Fruit fly (Drosophila melanogaster) whole organism, embryonic: ENCODE results near the gene CG15406.

Experiments used
- Atf-2 ChIP-seq: fragments of 200-800 bp; sonication (Bioruptor generic); optimal IDR thresholded peaks from 2 replicates; lab custom pipeline; 2016; ENCODE audit warnings: missing biosample characterization, missing genetic modification characterization
- CG10431 ChIP-seq: fragments of 200-800 bp; sonication (Bioruptor generic); optimal IDR thresholded peaks from 3 replicates; lab custom pipeline; 2018; ENCODE audit warnings: missing biosample characterization, mild to moderate bottlenecking, missing genetic modification characterization
- CG11456 ChIP-seq: fragments of 200-800 bp; sonication (Bioruptor generic); IDR thresholded peaks from 3 replicates; pipeline ENCODE4 v1.3.6; 2022; ENCODE audit warnings: missing biosample characterization, missing genetic modification characterization
- CG12155 ChIP-seq: fragments of 200-800 bp; sonication (Bioruptor generic); optimal IDR thresholded peaks from 3 replicates; lab custom pipeline; 2016; ENCODE audit warnings: missing biosample characterization, missing genetic modification characterization
- CG13424 ChIP-seq: fragments of 200-800 bp; sonication (Bioruptor generic); optimal IDR thresholded peaks from 2 replicates; lab custom pipeline; 2019; ENCODE audit warnings: missing biosample characterization, mild to moderate bottlenecking, missing genetic modification characterization, moderate library complexity
- CG15073 ChIP-seq: fragments of 200-800 bp; sonication (Bioruptor generic); optimal IDR thresholded peaks from 2 replicates; lab custom pipeline; 2016; ENCODE audit warnings: missing biosample characterization, missing genetic modification characterization
- CG15269 ChIP-seq: fragments of 200-800 bp; sonication (Bioruptor generic); optimal IDR thresholded peaks from 2 replicates; lab custom pipeline; 2018; ENCODE audit warnings: missing biosample characterization, mild to moderate bottlenecking, missing genetic modification characterization, moderate library complexity
- CG1647 ChIP-seq: fragments of 200-800 bp; sonication (Bioruptor generic); optimal IDR thresholded peaks from 3 replicates; lab custom pipeline; 2016; ENCODE audit warnings: missing biosample characterization, missing genetic modification characterization
- CG2678 ChIP-seq: fragments of 200-800 bp; sonication (Bioruptor generic); optimal IDR thresholded peaks from 3 replicates; lab custom pipeline; 2019; ENCODE audit warnings: missing biosample characterization, mild to moderate bottlenecking, missing genetic modification characterization, moderate library complexity
- CG2875 ChIP-seq: fragments of 200-800 bp; sonication (Bioruptor generic); optimal IDR thresholded peaks from 2 replicates; lab custom pipeline; 2017; ENCODE audit warnings: missing biosample characterization, mild to moderate bottlenecking, missing genetic modification characterization, missing genetic modification reagents
- CG30020 ChIP-seq: fragments of 200-800 bp; optimal IDR thresholded peaks from 2 replicates; lab custom pipeline; 2019; ENCODE audit warnings: missing biosample characterization, mild to moderate bottlenecking, missing genetic modification characterization, moderate library complexity
- CG3163 ChIP-seq: fragments of 200-800 bp; sonication (Bioruptor generic); optimal IDR thresholded peaks from 3 replicates; lab custom pipeline; 2016; ENCODE audit warnings: missing biosample characterization, missing genetic modification characterization
- CG33557 ChIP-seq: fragments of 200-800 bp; sonication (Bioruptor generic); optimal IDR thresholded peaks from 2 replicates; lab custom pipeline; 2019; ENCODE audit warnings: missing biosample characterization, mild to moderate bottlenecking, missing genetic modification characterization, moderate library complexity
- CG3995 ChIP-seq: fragments of 200-800 bp; sonication (Bioruptor generic); optimal IDR thresholded peaks from 3 replicates; lab custom pipeline; 2016; ENCODE audit warnings: missing biosample characterization, missing genetic modification characterization
- CG42726 ChIP-seq: fragments of 200-800 bp; sonication (Bioruptor generic); IDR thresholded peaks from 2 replicates; pipeline ENCODE4 v1.3.6; 2022; ENCODE audit warnings: missing biosample characterization, missing genetic modification characterization; ENCODE audit not compliant: partially characterized antibody
- CG4360 ChIP-seq: fragments of 200-800 bp; sonication (Bioruptor generic); IDR thresholded peaks from 2 replicates; pipeline ENCODE4 v1.3.6; 2022; ENCODE audit warnings: missing biosample characterization, missing genetic modification characterization
- CG4617 ChIP-seq: fragments of 200-800 bp; sonication (Bioruptor generic); optimal IDR thresholded peaks from 3 replicates; lab custom pipeline; 2016; ENCODE audit warnings: missing biosample characterization, missing genetic modification characterization, borderline replicate concordance
- CG5953 ChIP-seq: fragments of 200-800 bp; sonication (Bioruptor generic); IDR thresholded peaks from 2 replicates; pipeline ENCODE4 v1.3.6; 2022; ENCODE audit warnings: missing biosample characterization, missing genetic modification characterization
- CG7271 ChIP-seq: fragments of 200-800 bp; sonication (Bioruptor generic); optimal IDR thresholded peaks from 2 replicates; lab custom pipeline; 2018; ENCODE audit warnings: missing biosample characterization, mild to moderate bottlenecking, missing genetic modification characterization, moderate library complexity
- CG7745 ChIP-seq: fragments of 200-800 bp; sonication (Bioruptor generic); optimal IDR thresholded peaks from 2 replicates; lab custom pipeline; 2018; ENCODE audit warnings: missing biosample characterization, mild to moderate bottlenecking, missing genetic modification characterization, moderate library complexity
- CG8089 ChIP-seq: fragments of 200-800 bp; sonication (Bioruptor generic); optimal IDR thresholded peaks from 3 replicates; lab custom pipeline; 2016; ENCODE audit warnings: missing biosample characterization, missing genetic modification characterization
- CG8388 ChIP-seq: fragments of 200-800 bp; sonication (Bioruptor generic); optimal IDR thresholded peaks from 2 replicates; lab custom pipeline; 2019; ENCODE audit warnings: missing biosample characterization, mild to moderate bottlenecking, missing genetic modification characterization, moderate library complexity
- Eip74EF ChIP-seq, 2 experiments: fragments of 200-800 bp in 1 of 2; fragments of >200 bp in 1 of 2; sonication (Bioruptor generic) in 1 of 2; optimal IDR thresholded peaks; 2 replicates each; lab custom pipeline; 2017 to 2019; ENCODE audit warnings: missing biosample characterization in 2 of 2, missing genetic modification characterization in 2 of 2, mild to moderate bottlenecking in 1 of 2, moderate library complexity in 1 of 2
- Fer2 ChIP-seq: fragments of 200-800 bp; sonication (Bioruptor generic); optimal IDR thresholded peaks from 2 replicates; lab custom pipeline; 2018; ENCODE audit warnings: missing biosample characterization, mild to moderate bottlenecking, missing genetic modification characterization, moderate library complexity
- MBD-R2 ChIP-seq: fragments of 200-800 bp; sonication (Bioruptor generic); IDR thresholded peaks from 2 replicates; pipeline ENCODE4 v1.3.6; 2022; ENCODE audit warnings: missing biosample characterization, missing genetic modification characterization
- MTF-1 ChIP-seq: fragments of 200-800 bp; sonication (Bioruptor generic); optimal IDR thresholded peaks from 2 replicates; lab custom pipeline; 2018; ENCODE audit warnings: missing biosample characterization, mild to moderate bottlenecking, missing genetic modification characterization, borderline replicate concordance
- Myb ChIP-seq: fragments of 200-800 bp; sonication (Bioruptor generic); optimal IDR thresholded peaks from 2 replicates; lab custom pipeline; 2016; ENCODE audit warnings: missing biosample characterization, missing genetic modification characterization
- NfI ChIP-seq: fragments of 200-800 bp; sonication (Bioruptor generic); optimal IDR thresholded peaks from 3 replicates; lab custom pipeline; 2018; ENCODE audit warnings: missing biosample characterization, mild to moderate bottlenecking, missing genetic modification characterization, moderate library complexity
- Side ChIP-seq: fragments of 200-800 bp; sonication (Bioruptor generic); optimal IDR thresholded peaks from 2 replicates; lab custom pipeline; 2016; ENCODE audit warnings: missing biosample characterization, missing genetic modification characterization
- Sin3A ChIP-seq: fragments of >200 bp; optimal IDR thresholded peaks from 2 replicates; lab custom pipeline; 2018
- Sry-β ChIP-seq: fragments of 200-800 bp; sonication (Bioruptor generic); optimal IDR thresholded peaks from 2 replicates; lab custom pipeline; 2018; ENCODE audit warnings: missing biosample characterization, mild to moderate bottlenecking, missing genetic modification characterization, moderate library complexity
- Sry-δ ChIP-seq: fragments of 200-800 bp; sonication (Bioruptor generic); optimal IDR thresholded peaks from 2 replicates; lab custom pipeline; 2016; ENCODE audit warnings: missing biosample characterization, missing genetic modification characterization
- Taf1 ChIP-seq: fragments of 200-800 bp; sonication (Bioruptor generic); IDR thresholded peaks from 2 replicates; pipeline ENCODE4 v1.3.6; 2022; ENCODE audit warnings: missing biosample characterization, missing genetic modification characterization
- ab ChIP-seq: fragments of 200-800 bp; sonication (Bioruptor generic); optimal IDR thresholded peaks from 2 replicates; lab custom pipeline; 2016; ENCODE audit warnings: missing biosample characterization, missing genetic modification characterization
- ase ChIP-seq: fragments of 200-800 bp; sonication (Bioruptor generic); IDR thresholded peaks from 3 replicates; pipeline ENCODE4 v1.3.6; 2022; ENCODE audit warnings: missing biosample characterization, missing genetic modification characterization
- cad ChIP-seq: fragments of >200 bp; optimal IDR thresholded peaks from 2 replicates; lab custom pipeline; 2017; ENCODE audit warnings: missing biosample characterization, missing genetic modification characterization
- chinmo ChIP-seq: fragments of 200-800 bp; sonication (Bioruptor generic); IDR thresholded peaks from 4 replicates; pipeline ENCODE4 v1.3.6; 2022; ENCODE audit warnings: missing biosample characterization, missing genetic modification characterization; ENCODE audit not compliant: partially characterized antibody
- dati ChIP-seq: fragments of 200-800 bp; sonication (Bioruptor generic); IDR thresholded peaks from 2 replicates; pipeline ENCODE4 v1.3.6; 2022; ENCODE audit warnings: missing biosample characterization, missing genetic modification characterization
- dm ChIP-seq: fragments of 200-800 bp; sonication (Bioruptor generic); optimal IDR thresholded peaks from 3 replicates; lab custom pipeline; 2016; ENCODE audit warnings: missing biosample characterization, missing genetic modification characterization
- fd3F ChIP-seq: fragments of 200-800 bp; sonication (Bioruptor generic); optimal IDR thresholded peaks from 2 replicates; lab custom pipeline; 2018; ENCODE audit warnings: missing biosample characterization, mild to moderate bottlenecking, missing genetic modification characterization, moderate library complexity
- fd64A ChIP-seq: fragments of 200-800 bp; sonication (Bioruptor generic); optimal IDR thresholded peaks from 3 replicates; lab custom pipeline; 2018; ENCODE audit warnings: missing biosample characterization, mild to moderate bottlenecking, missing genetic modification characterization
- her ChIP-seq: fragments of 200-800 bp; sonication (Bioruptor generic); optimal IDR thresholded peaks from 2 replicates; lab custom pipeline; 2016; ENCODE audit warnings: missing biosample characterization, missing genetic modification characterization
- inv ChIP-seq: fragments of 200-800 bp; sonication (Bioruptor generic); IDR thresholded peaks from 2 replicates; pipeline ENCODE4 v1.3.6; 2022; ENCODE audit warnings: missing biosample characterization, missing genetic modification characterization; ENCODE audit not compliant: partially characterized antibody
- phol ChIP-seq: fragments of 200-800 bp; sonication (Bioruptor generic); optimal IDR thresholded peaks from 3 replicates; lab custom pipeline; 2018; ENCODE audit warnings: missing biosample characterization, mild to moderate bottlenecking, missing genetic modification characterization, moderate library complexity
- ro ChIP-seq: fragments of 200-800 bp; sonication (Bioruptor generic); IDR thresholded peaks from 2 replicates; pipeline ENCODE4 v1.3.6; 2022; ENCODE audit warnings: missing biosample characterization, missing genetic modification characterization
- sna ChIP-seq: fragments of 200-800 bp; sonication (Bioruptor generic); IDR thresholded peaks from 2 replicates; pipeline ENCODE4 v1.3.6; 2022; ENCODE audit warnings: missing biosample characterization, missing genetic modification characterization; ENCODE audit not compliant: partially characterized antibody
- tin ChIP-seq: fragments of 200-800 bp; sonication (Bioruptor generic); optimal IDR thresholded peaks from 3 replicates; lab custom pipeline; 2016; ENCODE audit warnings: missing biosample characterization, missing genetic modification characterization
- tna ChIP-seq: fragments of 200-800 bp; sonication (Bioruptor generic); IDR thresholded peaks from 2 replicates; pipeline ENCODE4 v1.3.6; 2022; ENCODE audit warnings: missing biosample characterization, missing genetic modification characterization; ENCODE audit not compliant: partially characterized antibody
- trh ChIP-seq: fragments of 200-800 bp; sonication (Bioruptor generic); optimal IDR thresholded peaks from 2 replicates; lab custom pipeline; 2016; ENCODE audit warnings: missing biosample characterization, missing genetic modification characterization
- zf30C ChIP-seq: fragments of 200-800 bp; sonication (Bioruptor generic); optimal IDR thresholded peaks from 3 replicates; lab custom pipeline; 2018; ENCODE audit warnings: missing biosample characterization, mild to moderate bottlenecking, missing genetic modification characterization

The CG15406 gene

DNA sequence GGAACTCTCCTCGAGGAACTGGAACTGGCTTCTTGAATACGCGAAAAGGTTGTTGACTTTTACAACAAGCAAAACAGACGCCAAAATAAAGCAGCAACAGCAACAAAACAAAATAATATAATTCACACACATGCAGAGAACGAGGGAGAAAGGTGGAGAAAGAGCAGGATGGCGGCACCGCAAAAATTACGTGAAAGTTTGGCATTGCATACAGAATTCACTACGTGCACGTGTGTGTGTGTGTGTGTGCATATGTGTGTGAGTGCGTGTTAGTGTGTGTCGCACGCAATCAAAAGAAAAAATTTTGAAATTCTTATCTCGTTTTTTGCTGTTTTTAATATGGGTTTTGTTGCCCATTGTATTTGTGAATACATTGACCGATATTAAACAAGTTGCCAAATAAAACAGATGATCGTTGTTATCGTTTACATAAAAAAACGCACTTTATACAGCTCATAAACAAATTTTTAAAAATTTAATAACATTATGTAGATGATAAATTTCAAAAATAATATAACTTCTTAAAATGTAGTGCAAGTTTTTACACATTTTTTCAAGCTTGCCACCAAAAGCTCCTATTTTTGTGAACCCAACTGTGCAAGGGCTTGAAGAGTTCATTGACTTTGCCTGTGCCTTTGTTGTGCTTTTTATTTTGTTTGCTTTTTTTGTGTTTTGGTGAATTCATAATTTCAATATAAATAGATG is 32.4 kb downstream of the CG15406 start (continued):
- TF ChIP-seq Side (GFP tag; lab: Kevin White, UChicago) (no peak), sna (GFP tag; lab: Robert Waterston, UW) (no peak), Myb (no peak), Sry-β (GFP tag; lab: Kevin White, UChicago) (no peak), Taf1 (GFP tag; lab: Robert Waterston, UW) (no peak), CG42726 (GFP tag; lab: Robert Waterston, UW) (no peak), CG4617 (GFP tag; lab: Kevin White, UChicago) (no peak), CG30020 (tag; lab: Kevin White, UChicago) (no peak), CG7745 (tag; lab: Kevin White, UChicago) (no peak), CG33557 (no peak), Sin3A (no peak), her (GFP tag; lab: Kevin White, UChicago) (no peak), fd64A (GFP tag; lab: Kevin White, UChicago) (no peak), inv (GFP tag; lab: Robert Waterston, UW) (no peak), CG11456 (GFP tag; lab: Robert Waterston, UW) (no peak), Eip74EF (GFP tag; optimal IDR thresholded peaks at IDR 0.05; lab: Kevin White, UChicago) (no peak), zf30C (no peak), trh (no peak), ase (GFP tag; lab: Robert Waterston, UW) (no peak), CG4360 (GFP tag; lab: Robert Waterston, UW) (no peak), tin (GFP tag; lab: Kevin White, UChicago) (no peak), MBD-R2 (GFP tag; lab: Robert Waterston, UW) (no peak), CG13424 (tag; lab: Kevin White, UChicago) (no peak), CG5953 (GFP tag; lab: Robert Waterston, UW) (no peak), CG7271 (tag; lab: Kevin White, UChicago) (no peak), CG15073 (GFP tag; lab: Kevin White, UChicago) (no peak), Fer2 (tag; lab: Kevin White, UChicago) (no peak), fd3F (GFP tag; lab: Kevin White, UChicago) (no peak), MTF-1 (GFP tag; lab: Kevin White, UChicago) (no peak), chinmo (no peak), Sry-δ (no peak), CG8089 (GFP tag; lab: Kevin White, UChicago) (no peak), ro (no peak), ab (GFP tag; lab: Kevin White, UChicago) (no peak), dati (no peak), CG15269 (tag; lab: Kevin White, UChicago) (no peak), Atf-2 (GFP tag; lab: Kevin White, UChicago) (no peak), cad (GFP tag; lab: Kevin White, UChicago) (no peak), CG3995 (no peak), CG3163 (GFP tag; lab: Kevin White, UChicago) (no peak), CG2875 (peak; percentile 6), dm (GFP tag; lab: Kevin White, UChicago) (no peak), NfI (no peak), CG12155 (GFP tag; lab: Kevin White, UChicago) (no peak), CG2678 (tag; lab: Kevin White, UChicago) (peak; percentile 41), tna (no peak), CG1647 (no peak), CG10431 (GFP tag; lab: Kevin White, UChicago) (no peak), CG8388 (GFP tag; lab: Kevin White, UChicago) (no peak), phol (peak; percentile 20)
